Worm (Caenorhabditis elegans): ENCODE results near the gene M163.7.

Gene M163.7

DNA sequence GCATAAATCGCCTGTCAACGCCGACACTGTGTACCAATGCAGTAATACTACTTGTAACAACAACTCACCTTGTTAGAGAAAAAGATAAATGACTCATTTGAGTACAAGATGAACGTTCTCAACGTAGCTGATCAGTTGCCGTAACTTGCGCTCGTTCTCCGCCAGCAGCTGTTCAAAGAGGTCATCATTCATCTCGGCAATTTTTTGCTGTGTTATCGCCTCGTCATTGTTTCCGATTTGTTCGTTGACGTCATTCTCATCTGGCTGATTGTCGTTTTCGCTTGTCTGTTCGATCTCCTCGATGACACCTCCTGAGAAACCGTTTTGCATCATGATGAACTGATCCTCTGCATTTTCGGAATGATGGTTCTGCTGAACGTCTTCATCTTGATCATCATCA, 38.7 kb downstream of the M163.7 start (continued):
- TF ChIP-seq lin-15B (tag; optimal IDR thresholded peaks at IDR 0.05): no peak
- no peak for TF ChIP-seq duxl-1 (tag; optimal IDR thresholded peaks at IDR 0.05; ENCODE audit: poor library complexity)
- peak in 1 of 2 experiments; percentile 56 for TF ChIP-seq daf-16 (GFP tag; optimal IDR thresholded peaks at IDR 0.05)
- no peak for TF ChIP-seq daf-16 (tag; optimal IDR thresholded peaks at IDR 0.05)
- no peak for TF ChIP-seq jun-1 (tag; optimal IDR thresholded peaks at IDR 0.05)
- TF ChIP-seq mxl-3 (GFP tag; optimal IDR thresholded peaks at IDR 0.05): peak; percentile 7
- no peak for TF ChIP-seq hif-1 (tag; optimal IDR thresholded peaks at IDR 0.05)
- TF ChIP-seq daf-8 (GFP tag; IDR thresholded peaks at IDR 0.05): no peak
- TF ChIP-seq spr-1 (tag; optimal IDR thresholded peaks at IDR 0.05): no peak
- no peak for TF ChIP-seq T20F7.1 (GFP tag; optimal IDR thresholded peaks at IDR 0.05)
- no peak for TF ChIP-seq cey-2 (tag; optimal IDR thresholded peaks at IDR 0.05; ENCODE audit: borderline replicate concordance, insufficient read depth)
- TF ChIP-seq ama-1 (optimal IDR thresholded peaks at IDR 0.05): no peak
- TF ChIP-seq mdl-1 (tag; optimal IDR thresholded peaks at IDR 0.05): no peak

DNA sequence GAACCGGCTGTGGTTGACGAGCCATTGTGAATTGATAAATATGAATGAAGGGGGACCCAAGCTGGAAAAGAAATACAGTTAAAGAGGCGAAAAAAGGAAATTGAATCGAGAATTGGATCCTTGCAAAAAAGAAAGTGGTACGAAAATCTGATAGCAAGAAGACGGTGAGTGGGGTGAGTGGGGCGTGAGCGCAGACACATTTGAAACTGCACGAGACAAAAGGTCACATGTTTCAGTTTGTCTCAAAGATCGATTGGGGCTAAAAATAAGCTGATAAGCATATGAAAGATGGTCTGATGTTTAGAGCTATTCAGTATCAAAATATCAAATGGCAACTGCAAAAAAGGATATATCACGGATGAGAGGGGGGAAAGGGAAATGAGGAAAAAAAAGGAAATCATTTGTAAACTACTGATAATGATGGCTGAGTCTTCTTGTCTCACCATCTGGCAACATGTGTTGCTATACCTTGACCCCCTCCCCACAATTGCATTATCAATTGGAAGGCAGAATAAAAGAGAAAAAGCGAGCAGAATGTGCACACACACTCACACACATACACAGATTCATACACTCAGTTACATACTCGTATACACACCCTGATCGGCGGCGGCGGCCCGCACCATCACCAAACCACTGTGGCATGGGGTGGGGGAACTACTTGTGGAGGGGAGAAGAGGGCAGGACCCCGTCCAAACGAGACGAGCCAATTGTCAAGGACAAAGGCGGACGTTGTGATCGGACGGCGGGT, 39.4 kb downstream of the M163.7 start, which contains the start of gene M163.1:
Gene M163.1 (minus strand): TSS at position 25 of the 751 bp plus-strand sequence.
- no peak for TF ChIP-seq Y48G9A.11 (GFP tag; IDR thresholded peaks at IDR 0.05)
- TF ChIP-seq nhr-28 (tag; optimal IDR thresholded peaks at IDR 0.05): peak; percentile 37
- peak; percentile 56 for TF ChIP-seq dmd-6 (GFP tag; IDR thresholded peaks at IDR 0.05)
- TF ChIP-seq madf-5 (GFP tag; IDR thresholded peaks at IDR 0.05): no peak
- TF ChIP-seq hlh-11 (tag; optimal IDR thresholded peaks at IDR 0.05): peak; percentile 38
- 0 out of 2 replicates have a peak, but pooled peaks have one; percentile 11 for TF ChIP-seq mdt-29 (GFP tag; IDR thresholded peaks at IDR 0.05)
- peak; percentile 49 for TF ChIP-seq pqm-1 (tag; optimal IDR thresholded peaks at IDR 0.05)
- TF ChIP-seq mes-2 (tag; optimal IDR thresholded peaks at IDR 0.05; ENCODE audit: poor library complexity, severe bottlenecking): peak; percentile 1
- no peak for TF ChIP-seq nhr-48 (tag; optimal IDR thresholded peaks at IDR 0.05)
- peak; percentile 76 for TF ChIP-seq hlh-30 (tag; optimal IDR thresholded peaks at IDR 0.05; ENCODE audit: insufficient read depth)
- TF ChIP-seq lin-38 (GFP tag; IDR thresholded peaks at IDR 0.05): 0 out of 2 replicates have a peak, but pooled peaks have one; percentile 18
- no peak for TF ChIP-seq nhr-42 (GFP tag; IDR thresholded peaks at IDR 0.05)
- TF ChIP-seq daf-16 (GFP tag; optimal IDR thresholded peaks at IDR 0.05): no peak
- TF ChIP-seq daf-16 (tag; optimal IDR thresholded peaks at IDR 0.05): peak; percentile 57
- TF ChIP-seq aha-1 (tag): peak; percentile 95
- peak; percentile 84 for TF ChIP-seq set-16 (GFP tag; IDR thresholded peaks at IDR 0.05)
- TF ChIP-seq egl-43 (GFP tag; IDR thresholded peaks at IDR 0.05): 0 out of 2 replicates have a peak, but pooled peaks have one; percentile 11
- no peak for TF ChIP-seq ceh-20 (GFP tag; IDR thresholded peaks at IDR 0.05)
- TF ChIP-seq nhr-237 (tag; optimal IDR thresholded peaks at IDR 0.05): no peak
- peak; percentile 42 for TF ChIP-seq dve-1 (tag; optimal IDR thresholded peaks at IDR 0.05; ENCODE audit: insufficient read depth)
- 0 out of 2 replicates have a peak, but pooled peaks have one; percentile 28 for TF ChIP-seq tra-1 (GFP tag; IDR thresholded peaks at IDR 0.05)
- TF ChIP-seq unc-62 (GFP tag; optimal IDR thresholded peaks at IDR 0.05 in 1 of 2): peak in 1 of 2 experiments; percentile 91
- no peak for TF ChIP-seq unc-62 (tag; optimal IDR thresholded peaks at IDR 0.05)
- TF ChIP-seq F44E2.7 (GFP tag; IDR thresholded peaks at IDR 0.05): 0 out of 2 replicates have a peak, but pooled peaks have one; percentile 48

DNA sequence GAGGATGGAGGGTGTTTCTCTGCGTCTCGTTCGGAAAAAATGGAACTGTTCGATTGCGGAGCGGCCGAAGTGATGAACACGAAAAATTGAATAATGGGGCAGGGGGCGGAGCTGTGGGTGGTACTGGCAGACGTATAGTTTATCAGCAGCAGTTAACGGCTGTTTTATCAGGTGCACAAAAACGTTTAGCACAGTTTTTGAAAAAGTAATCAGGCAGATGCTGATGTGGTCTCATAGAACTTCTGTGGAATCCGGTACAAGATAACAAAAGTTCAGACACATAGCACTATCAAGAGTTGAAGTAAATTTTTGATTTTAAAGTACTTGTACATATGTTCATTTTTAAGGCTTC, 39.9 kb downstream of the M163.7 start:
- 0 out of 2 replicates have a peak, but pooled peaks have one; percentile 12 for TF ChIP-seq tra-1 (GFP tag; IDR thresholded peaks at IDR 0.05)
- TF ChIP-seq php-3 (GFP tag; IDR thresholded peaks at IDR 0.05): peak; percentile 41; the same call in 1 of the 2 replicates
- no peak for TF ChIP-seq F49E8.2 (tag; optimal IDR thresholded peaks at IDR 0.05; ENCODE audit: borderline replicate concordance)
- TF ChIP-seq D1046.2 (GFP tag; IDR thresholded peaks at IDR 0.05): no peak
- TF ChIP-seq F10B5.3 (tag; optimal IDR thresholded peaks at IDR 0.05): peak; percentile 7
- 0 out of 2 replicates have a peak, but pooled peaks have one; percentile 0 for TF ChIP-seq F44E2.7 (GFP tag; IDR thresholded peaks at IDR 0.05)
- TF ChIP-seq dpl-1 (GFP tag; optimal IDR thresholded peaks at IDR 0.05): no peak
- TF ChIP-seq attf-4 (tag; optimal IDR thresholded peaks at IDR 0.05): no peak
- TF ChIP-seq dmd-6 (GFP tag; IDR thresholded peaks at IDR 0.05): peak; percentile 35
- TF ChIP-seq dve-1 (tag; optimal IDR thresholded peaks at IDR 0.05; ENCODE audit: insufficient read depth): peak; percentile 54
- no peak for TF ChIP-seq daf-16 (GFP tag; optimal IDR thresholded peaks at IDR 0.05)
- peak; percentile 36 for TF ChIP-seq daf-16 (tag; optimal IDR thresholded peaks at IDR 0.05)
- no peak for TF ChIP-seq spr-3 (GFP tag; optimal IDR thresholded peaks at IDR 0.05)
- TF ChIP-seq lin-1 (GFP tag; IDR thresholded peaks at IDR 0.05): 0 out of 2 replicates have a peak, but pooled peaks have one; percentile 20
- 0 out of 2 replicates have a peak, but pooled peaks have one; percentile 22 for TF ChIP-seq dmd-8 (GFP tag; IDR thresholded peaks at IDR 0.05)
- no peak for TF ChIP-seq R02D3.7 (tag; optimal IDR thresholded peaks at IDR 0.05)
- TF ChIP-seq mep-1 (tag; optimal IDR thresholded peaks at IDR 0.05): no peak
- peak; percentile 72 for TF ChIP-seq pqm-1 (tag; optimal IDR thresholded peaks at IDR 0.05)
- TF ChIP-seq duxl-1 (tag; optimal IDR thresholded peaks at IDR 0.05; ENCODE audit: poor library complexity): no peak

Measured in whole organism, L4 larva.